Worm (Caenorhabditis elegans): ENCODE results near the gene Y39F10C.1.

DNA sequence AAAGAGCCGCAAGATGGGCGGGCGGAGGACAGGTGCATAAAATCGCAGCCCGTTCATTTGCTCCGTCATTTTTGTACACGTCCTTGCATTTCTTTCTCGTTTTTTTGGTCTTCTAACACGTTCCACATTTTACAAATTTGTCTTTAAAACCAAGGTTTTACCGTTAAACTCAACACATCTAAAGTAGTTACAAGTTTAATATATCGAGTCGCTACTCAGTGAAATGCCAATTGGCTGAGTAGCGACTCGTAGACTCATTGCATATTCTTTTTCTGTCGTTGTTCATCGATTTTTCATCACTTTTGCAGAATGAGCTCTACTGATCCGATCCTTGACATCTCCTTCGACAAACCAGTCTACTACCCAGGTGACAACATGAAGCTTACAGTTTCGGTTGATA, 48.2 kb upstream of the Y39F10C.1 start, which contains the start of gene arrd-1:
- TF ChIP-seq fos-1 (tag; optimal IDR thresholded peaks at IDR 0.05) (no peak), snpc-4 (tag; optimal IDR thresholded peaks at IDR 0.05) (no peak), elt-3 (tag; optimal IDR thresholded peaks at IDR 0.05) (no peak), lsy-2 (tag; optimal IDR thresholded peaks at IDR 0.05) (no peak), ZK546.5 (tag; optimal IDR thresholded peaks at IDR 0.05) (no peak), dmd-4 (tag; optimal IDR thresholded peaks at IDR 0.05) (no peak)

Measured in whole organism, L2 larva.